Fruit fly (Drosophila melanogaster) whole organism, embryonic: ENCODE data around the gene Prim2.

Source experiments
- Atf6 ChIP-seq: fragments of 200-800 bp; sonication (Bioruptor generic); IDR thresholded peaks from 2 replicates; pipeline ENCODE4 v1.3.6; 2022; ENCODE audit warnings: missing biosample characterization, missing genetic modification characterization
- Awh ChIP-seq: fragments of 200-800 bp; sonication (Bioruptor generic); IDR thresholded peaks from 2 replicates; pipeline ENCODE4, ENCODE4 v1.3.6; 2022; ENCODE audit warnings: missing biosample characterization, missing genetic modification characterization
- BEAF-32 ChIP-seq: fragments of 200-800 bp; sonication (Bioruptor generic); optimal IDR thresholded peaks from 3 replicates; lab custom pipeline; 2017; ENCODE audit warnings: missing biosample characterization, missing genetic modification characterization, mild to moderate bottlenecking, moderate library complexity, missing genetic modification reagents
- Blimp-1 ChIP-seq: fragments of 200-800 bp; sonication (Bioruptor generic); optimal IDR thresholded peaks from 3 replicates; lab custom pipeline; 2018; ENCODE audit warnings: missing biosample characterization, missing genetic modification characterization, mild to moderate bottlenecking, moderate library complexity, missing genetic modification reagents
- CG10462 ChIP-seq: fragments of 200-800 bp; sonication (Bioruptor generic); optimal IDR thresholded peaks from 2 replicates; lab custom pipeline; 2016; ENCODE audit warnings: missing biosample characterization, missing genetic modification characterization
- CG11247 ChIP-seq: fragments of 200-800 bp; sonication (Bioruptor generic); IDR thresholded peaks from 2 replicates; pipeline ENCODE4 v1.3.6; 2022; ENCODE audit warnings: missing biosample characterization, missing genetic modification characterization
- CG13624 ChIP-seq: fragments of 200-800 bp; sonication (Bioruptor generic); optimal IDR thresholded peaks from 2 replicates; lab custom pipeline; 2016; ENCODE audit warnings: missing biosample characterization, missing genetic modification characterization
- CG15269 ChIP-seq: fragments of 200-800 bp; sonication (Bioruptor generic); optimal IDR thresholded peaks from 2 replicates; lab custom pipeline; 2018; ENCODE audit warnings: missing biosample characterization, mild to moderate bottlenecking, missing genetic modification characterization, moderate library complexity
- CG17385 ChIP-seq: fragments of 200-800 bp; sonication (Bioruptor generic); optimal IDR thresholded peaks from 3 replicates; lab custom pipeline; 2018; ENCODE audit warnings: missing biosample characterization, mild to moderate bottlenecking, missing genetic modification characterization
- CG17829 ChIP-seq: fragments of 200-800 bp; optimal IDR thresholded peaks from 2 replicates; lab custom pipeline; 2019; ENCODE audit warnings: missing biosample characterization, mild to moderate bottlenecking, missing genetic modification characterization, moderate library complexity
- CG18011 ChIP-seq: fragments of 200-800 bp; sonication (Bioruptor generic); optimal IDR thresholded peaks from 2 replicates; lab custom pipeline; 2017; ENCODE audit warnings: missing biosample characterization, missing genetic modification characterization, mild to moderate bottlenecking, moderate library complexity, missing genotype
- CG18599 ChIP-seq: fragments of 200-800 bp; sonication (Bioruptor generic); optimal IDR thresholded peaks from 3 replicates; lab custom pipeline; 2017; ENCODE audit warnings: missing biosample characterization, missing genetic modification characterization, mild to moderate bottlenecking, moderate library complexity, missing genetic modification reagents
- CG34376 ChIP-seq: fragments of 200-800 bp; sonication (Bioruptor generic); optimal IDR thresholded peaks from 2 replicates; lab custom pipeline; 2018; ENCODE audit warnings: missing biosample characterization, mild to moderate bottlenecking, missing genetic modification characterization
- CG4617 ChIP-seq: fragments of 200-800 bp; sonication (Bioruptor generic); optimal IDR thresholded peaks from 3 replicates; lab custom pipeline; 2016; ENCODE audit warnings: missing biosample characterization, missing genetic modification characterization, borderline replicate concordance
- CG4730 ChIP-seq: fragments of 200-800 bp; sonication (Bioruptor generic); IDR thresholded peaks from 2 replicates; pipeline ENCODE4 v1.3.6; 2022; ENCODE audit warnings: missing biosample characterization, missing genetic modification characterization
- CG5180 ChIP-seq: fragments of 200-800 bp; sonication (Bioruptor generic); optimal IDR thresholded peaks from 3 replicates; lab custom pipeline; 2017; ENCODE audit warnings: missing biosample characterization, missing genetic modification characterization, mild to moderate bottlenecking, moderate library complexity, missing genetic modification reagents
- CG8281 ChIP-seq: fragments of 200-800 bp; sonication (Bioruptor generic); optimal IDR thresholded peaks from 2 replicates; lab custom pipeline; 2018; ENCODE audit warnings: missing biosample characterization, mild to moderate bottlenecking, missing genetic modification characterization, moderate library complexity
- CG9609 ChIP-seq: fragments of 200-800 bp; sonication (Bioruptor generic); optimal IDR thresholded peaks from 3 replicates; lab custom pipeline; 2016; ENCODE audit warnings: missing biosample characterization, missing genetic modification characterization
- CTCF ChIP-seq: fragments of 200-800 bp; sonication (Bioruptor generic); optimal IDR thresholded peaks from 2 replicates; lab custom pipeline; 2017; ENCODE audit warnings: missing biosample characterization, mild to moderate bottlenecking, missing genetic modification characterization, moderate library complexity
- Dad ChIP-seq: fragments of 200-800 bp; sonication (Bioruptor generic); optimal IDR thresholded peaks from 3 replicates; lab custom pipeline; 2016; ENCODE audit warnings: missing biosample characterization, missing genetic modification characterization
- Fer2 ChIP-seq: fragments of 200-800 bp; sonication (Bioruptor generic); optimal IDR thresholded peaks from 2 replicates; lab custom pipeline; 2018; ENCODE audit warnings: missing biosample characterization, mild to moderate bottlenecking, missing genetic modification characterization, moderate library complexity
- HLH54F ChIP-seq: fragments of 200-800 bp; sonication (Bioruptor generic); optimal IDR thresholded peaks from 3 replicates; lab custom pipeline; 2016; ENCODE audit warnings: missing biosample characterization, missing genetic modification characterization
- Hmx ChIP-seq: fragments of 200-800 bp; sonication (Bioruptor generic); optimal IDR thresholded peaks from 2 replicates; lab custom pipeline; 2016; ENCODE audit warnings: missing biosample characterization, missing genetic modification characterization
- Myb ChIP-seq: fragments of 200-800 bp; sonication (Bioruptor generic); optimal IDR thresholded peaks from 2 replicates; lab custom pipeline; 2016; ENCODE audit warnings: missing biosample characterization, missing genetic modification characterization
- Pdp1 ChIP-seq, 2 experiments: fragments of 200-800 bp; sonication (Bioruptor generic); optimal IDR thresholded peaks; 3 replicates each; lab custom pipeline; 2016; ENCODE audit warnings: missing biosample characterization in 2 of 2, missing genetic modification characterization in 2 of 2, mild to moderate bottlenecking in 1 of 2, moderate library complexity in 1 of 2
- Scr ChIP-seq: fragments of 200-800 bp; sonication (Bioruptor generic); IDR thresholded peaks from 2 replicates; pipeline ENCODE4 v1.3.6; 2022; ENCODE audit warnings: missing biosample characterization, missing genetic modification characterization; ENCODE audit not compliant: partially characterized antibody
- Sox100B ChIP-seq: fragments of 200-800 bp; sonication (Bioruptor generic); optimal IDR thresholded peaks from 3 replicates; lab custom pipeline; 2018; ENCODE audit warnings: missing biosample characterization, mild to moderate bottlenecking, missing genetic modification characterization
- Stat92E ChIP-seq, 3 experiments: fragments of >200 bp in 2 of 3; fragments of 200-800 bp in 1 of 3; sonication (Bioruptor generic) in 1 of 3; optimal IDR thresholded peaks; 2 replicates each; lab custom pipeline; 2017 to 2019; ENCODE audit warnings: missing biosample characterization in 3 of 3, missing genetic modification characterization in 3 of 3, mild to moderate bottlenecking in 1 of 3, moderate library complexity in 1 of 3
- ase ChIP-seq: fragments of 200-800 bp; sonication (Bioruptor generic); IDR thresholded peaks from 3 replicates; pipeline ENCODE4 v1.3.6; 2022; ENCODE audit warnings: missing biosample characterization, missing genetic modification characterization
- ash1 ChIP-seq: fragments of 200-800 bp; sonication (Bioruptor generic); optimal IDR thresholded peaks from 2 replicates; lab custom pipeline; 2018; ENCODE audit warnings: missing biosample characterization, mild to moderate bottlenecking, missing genetic modification characterization
- caup ChIP-seq: fragments of 200-800 bp; sonication (Bioruptor generic); optimal IDR thresholded peaks from 3 replicates; lab custom pipeline; 2017; ENCODE audit warnings: missing biosample characterization, mild to moderate bottlenecking, missing genetic modification characterization, moderate library complexity; ENCODE audit not compliant: severe bottlenecking
- corto ChIP-seq: fragments of 200-800 bp; sonication (Bioruptor generic); optimal IDR thresholded peaks from 2 replicates; lab custom pipeline; 2016; ENCODE audit warnings: missing biosample characterization, mild to moderate bottlenecking, missing genetic modification characterization, moderate library complexity
- dmrt99B ChIP-seq: fragments of 200-800 bp; sonication (Bioruptor generic); optimal IDR thresholded peaks from 2 replicates; lab custom pipeline; 2018; ENCODE audit warnings: missing biosample characterization, mild to moderate bottlenecking, missing genetic modification characterization, moderate library complexity
- exex ChIP-seq: fragments of 200-800 bp; sonication (Bioruptor generic); optimal IDR thresholded peaks from 4 replicates; lab custom pipeline; 2018; ENCODE audit warnings: missing biosample characterization, mild to moderate bottlenecking, missing genetic modification characterization, moderate library complexity
- gcm2 ChIP-seq: fragments of 200-800 bp; sonication (Bioruptor generic); optimal IDR thresholded peaks from 2 replicates; lab custom pipeline; 2016; ENCODE audit warnings: missing biosample characterization, missing genetic modification characterization
- grau ChIP-seq: fragments of 200-800 bp; optimal IDR thresholded peaks from 3 replicates; lab custom pipeline; 2019; ENCODE audit warnings: missing biosample characterization, mild to moderate bottlenecking, missing genetic modification characterization, moderate library complexity
- grn ChIP-seq: fragments of 200-800 bp; sonication (Bioruptor generic); optimal IDR thresholded peaks from 3 replicates; lab custom pipeline; 2017; ENCODE audit warnings: missing biosample characterization, missing genetic modification characterization
- gsb ChIP-seq: fragments of 200-800 bp; sonication (Bioruptor generic); IDR thresholded peaks from 2 replicates; pipeline ENCODE4 v1.3.6; 2022; ENCODE audit warnings: missing biosample characterization, missing genetic modification characterization
- her ChIP-seq: fragments of 200-800 bp; sonication (Bioruptor generic); optimal IDR thresholded peaks from 2 replicates; lab custom pipeline; 2016; ENCODE audit warnings: missing biosample characterization, missing genetic modification characterization
- hth ChIP-seq: fragments of >200 bp; optimal IDR thresholded peaks from 2 replicates; lab custom pipeline; 2017; ENCODE audit warnings: inconsistent platforms
- klu ChIP-seq: fragments of 200-800 bp; sonication (Bioruptor generic); IDR thresholded peaks from 2 replicates; pipeline ENCODE4 v1.3.6; 2022; ENCODE audit warnings: missing biosample characterization, missing genetic modification characterization
- kni ChIP-seq: fragments of 200-800 bp; sonication (Bioruptor generic); optimal IDR thresholded peaks from 3 replicates; lab custom pipeline; 2017; ENCODE audit warnings: mild to moderate bottlenecking, missing biosample characterization, missing genetic modification reagents, missing genetic modification characterization
- nmo ChIP-seq: fragments of 200-800 bp; sonication (Bioruptor generic); optimal IDR thresholded peaks from 2 replicates; lab custom pipeline; 2018; ENCODE audit warnings: missing biosample characterization, mild to moderate bottlenecking, missing genetic modification characterization, moderate library complexity
- ranshi ChIP-seq: fragments of 200-800 bp; sonication (Bioruptor generic); IDR thresholded peaks from 2 replicates; pipeline ENCODE4 v1.3.6; 2022; ENCODE audit warnings: missing biosample characterization, missing genetic modification characterization
- row ChIP-seq: fragments of 200-800 bp; sonication (Bioruptor generic); IDR thresholded peaks from 3 replicates; pipeline ENCODE4 v1.3.6; 2022; ENCODE audit warnings: missing biosample characterization, missing genetic modification characterization
- salm ChIP-seq: fragments of 200-800 bp; sonication (Bioruptor generic); optimal IDR thresholded peaks from 2 replicates; lab custom pipeline; 2018; ENCODE audit warnings: missing biosample characterization, mild to moderate bottlenecking, missing genetic modification characterization
- sima ChIP-seq: fragments of 200-800 bp; sonication (Bioruptor generic); optimal IDR thresholded peaks from 2 replicates; lab custom pipeline; 2016; ENCODE audit warnings: missing biosample characterization, missing genetic modification characterization
- tll ChIP-seq, 2 experiments: fragments of 200-800 bp in 1 of 2; fragments of >200 bp in 1 of 2; sonication (Bioruptor generic) in 1 of 2; optimal IDR thresholded peaks; 2 replicates each; lab custom pipeline; 2017 to 2019; ENCODE audit warnings: missing biosample characterization in 2 of 2, missing genetic modification characterization in 2 of 2, mild to moderate bottlenecking in 1 of 2, moderate library complexity in 1 of 2

Gene Prim2

DNA sequence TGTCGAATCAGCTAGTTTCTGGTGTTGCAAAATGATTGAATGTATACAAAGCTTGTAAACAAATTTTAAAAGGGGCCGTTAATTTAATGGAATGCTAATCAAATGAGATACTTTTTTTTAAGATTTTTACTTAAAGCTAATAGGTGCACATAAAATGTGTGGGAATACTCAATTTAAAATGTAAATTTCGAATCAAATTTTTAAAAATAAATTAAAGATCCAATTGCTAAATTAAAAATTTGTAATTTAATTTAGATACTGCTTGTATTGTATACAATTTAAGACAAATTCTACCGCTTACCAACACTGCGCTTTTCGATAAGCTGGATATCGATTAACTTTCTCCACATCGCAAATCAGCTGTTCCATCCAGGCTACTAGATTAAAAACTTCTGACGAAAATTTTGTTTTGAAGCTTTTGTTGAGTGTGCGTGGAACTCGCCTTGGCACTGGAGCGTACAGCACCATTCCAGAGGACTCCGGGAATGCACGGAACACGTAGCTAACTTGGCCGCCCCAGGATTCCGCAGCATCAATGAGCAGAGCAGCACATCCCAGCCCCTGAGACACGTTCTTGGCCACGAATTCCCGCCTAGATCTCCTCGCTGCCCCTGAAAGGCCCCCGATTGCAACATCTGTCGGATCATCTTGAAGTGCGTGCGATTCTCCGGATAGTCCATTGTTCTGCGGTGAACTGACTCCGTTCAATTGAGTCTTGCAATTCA lies 22.9 kb upstream of the Prim2 start, which contains the start of the genes CG5498 and fbl (continued):
- no peak for TF ChIP-seq sima (GFP tag; lab: Kevin White, UChicago)
- TF ChIP-seq CG34376 (GFP tag; lab: Kevin White, UChicago) = peak; percentile 75
- peak; percentile 29; the same call in 1 of the 2 replicates for TF ChIP-seq ranshi (GFP tag; lab: Robert Waterston, UW)
- TF ChIP-seq CG10462 (GFP tag; lab: Kevin White, UChicago) = no peak
- no peak for TF ChIP-seq CTCF (GFP tag; lab: Kevin White, UChicago)
- peak; percentile 34; the same call in 1 of the 2 replicates for TF ChIP-seq Scr (GFP tag; lab: Robert Waterston, UW)
- TF ChIP-seq CG13624 (GFP tag; lab: Kevin White, UChicago) = peak; percentile 62
- no peak for TF ChIP-seq ase
- TF ChIP-seq dmrt99B (tag; lab: Kevin White, UChicago) = peak; percentile 62
- TF ChIP-seq exex (tag; lab: Kevin White, UChicago) = peak; percentile 54
- peak; percentile 63 for TF ChIP-seq Blimp-1 (GFP tag; lab: Kevin White, UChicago)
- TF ChIP-seq Dad (GFP tag; lab: Kevin White, UChicago) = peak; percentile 38
- TF ChIP-seq klu = peak; percentile 37; the same call in 1 of the 2 replicates
- TF ChIP-seq Sox100B (GFP tag; lab: Kevin White, UChicago) = peak; percentile 73
- TF ChIP-seq her (GFP tag; lab: Kevin White, UChicago) = no peak
- peak; percentile 8 to 45 for TF ChIP-seq Pdp1 (GFP tag; optimal IDR thresholded peaks at IDR 0.05; lab: Kevin White, UChicago)
- TF ChIP-seq Atf6 (GFP tag; lab: Robert Waterston, UW) = peak; percentile 52; the same call in 1 of the 2 replicates
- TF ChIP-seq CG15269 (tag; lab: Kevin White, UChicago) = peak; percentile 60
- peak; percentile 61 for TF ChIP-seq Fer2 (tag; lab: Kevin White, UChicago)
- peak; percentile 61 for TF ChIP-seq CG17385
- peak; percentile 1 for TF ChIP-seq CG8281
- peak; percentile 77 for TF ChIP-seq CG18599 (GFP tag; lab: Kevin White, UChicago)
- peak; percentile 22 for TF ChIP-seq CG18011
- no peak for TF ChIP-seq tll (GFP tag; optimal IDR thresholded peaks at IDR 0.05; lab: Kevin White, UChicago)
- TF ChIP-seq kni (GFP tag; lab: Kevin White, UChicago) = peak; percentile 32
- TF ChIP-seq CG5180 (GFP tag; lab: Kevin White, UChicago) = peak; percentile 7
- peak; percentile 38 for TF ChIP-seq corto (GFP tag; lab: Kevin White, UChicago)
- TF ChIP-seq HLH54F = peak; percentile 52
- peak; percentile 50 for TF ChIP-seq caup
- peak; percentile 72 for TF ChIP-seq nmo (GFP tag; lab: Kevin White, UChicago)
- TF ChIP-seq BEAF-32 (GFP tag; lab: Kevin White, UChicago) = peak; percentile 57
- TF ChIP-seq salm (tag; lab: Kevin White, UChicago) = peak; percentile 51
- TF ChIP-seq grn = peak; percentile 31
- TF ChIP-seq CG4617 = peak; percentile 8
- TF ChIP-seq Myb (GFP tag; lab: Kevin White, UChicago) = peak; percentile 91
- no peak for TF ChIP-seq Awh (GFP tag; lab: Robert Waterston, UW)
- TF ChIP-seq hth (lab: Kevin White, UChicago) = no peak
- TF ChIP-seq CG17829 = peak; percentile 74
- TF ChIP-seq gsb (GFP tag; lab: Robert Waterston, UW) = no peak
- TF ChIP-seq Hmx = peak; percentile 11
- no peak for TF ChIP-seq CG4730 (GFP tag; lab: Robert Waterston, UW)
- 0 out of 2 replicates have a peak, but pooled peaks have one; percentile 22 for TF ChIP-seq CG11247 (GFP tag; lab: Robert Waterston, UW)
- no peak for TF ChIP-seq gcm2
- peak; percentile 9 for TF ChIP-seq CG9609 (GFP tag; lab: Kevin White, UChicago)
- TF ChIP-seq grau = peak; percentile 77
- peak; percentile 56 for TF ChIP-seq row
- TF ChIP-seq ash1 (GFP tag; lab: Kevin White, UChicago) = no peak
- no peak for TF ChIP-seq Stat92E (GFP tag; optimal IDR thresholded peaks at IDR 0.05; lab: Kevin White, UChicago)
